Fruit fly (Drosophila melanogaster) whole organism, prepupa: ENCODE measurements around the gene pod1.
A peak's percentile ranks its signal among the peaks of the same experiment; 100 is the strongest.

ENCODE experiments used
- Blimp-1 ChIP-seq: fragments of 200-800 bp; sonication (Bioruptor generic); optimal IDR thresholded peaks from 3 replicates; lab custom pipeline; 2017; ENCODE audit warnings: missing biosample characterization, missing genetic modification characterization, mild to moderate bottlenecking, moderate library complexity, missing genetic modification reagents
- CG10631 ChIP-seq: fragments of 200-800 bp; sonication (Bioruptor generic); optimal IDR thresholded peaks from 2 replicates; lab custom pipeline; 2016; ENCODE audit warnings: missing biosample characterization, missing genetic modification characterization
- CG10669 ChIP-seq: fragments of 200-800 bp; sonication (Bioruptor generic); optimal IDR thresholded peaks from 3 replicates; lab custom pipeline; 2018; ENCODE audit warnings: missing biosample characterization, mild to moderate bottlenecking, missing genetic modification characterization, moderate library complexity
- CG11762 ChIP-seq: fragments of 200-800 bp; sonication (Bioruptor generic); optimal IDR thresholded peaks from 3 replicates; lab custom pipeline; 2016; ENCODE audit warnings: missing biosample characterization, missing genetic modification characterization; ENCODE audit not compliant: insufficient read depth
- CG15336 ChIP-seq: fragments of 200-800 bp; sonication (Bioruptor generic); IDR thresholded peaks from 2 replicates; pipeline ENCODE4 v1.3.6; 2022; ENCODE audit warnings: missing biosample characterization, missing genetic modification characterization
- CG1621 ChIP-seq: fragments of 200-800 bp; sonication (Bioruptor generic); optimal IDR thresholded peaks from 3 replicates; lab custom pipeline; 2018; ENCODE audit warnings: missing biosample characterization, mild to moderate bottlenecking, missing genetic modification characterization
- CG31627 ChIP-seq: fragments of 200-800 bp; sonication (Bioruptor generic); optimal IDR thresholded peaks from 3 replicates; lab custom pipeline; 2016; ENCODE audit warnings: missing biosample characterization, missing genetic modification characterization
- CG32006 ChIP-seq: fragments of 200-800 bp; sonication (Bioruptor generic); optimal IDR thresholded peaks from 3 replicates; lab custom pipeline; 2017; ENCODE audit warnings: missing biosample characterization, mild to moderate bottlenecking, missing genetic modification characterization
- CG4318 ChIP-seq: fragments of 200-800 bp; sonication (Bioruptor generic); optimal IDR thresholded peaks from 3 replicates; lab custom pipeline; 2017; ENCODE audit warnings: missing biosample characterization, mild to moderate bottlenecking, missing genetic modification characterization
- CG6163 ChIP-seq: fragments of 200-800 bp; sonication (Bioruptor generic); IDR thresholded peaks from 3 replicates; pipeline ENCODE4 v1.3.6; 2022; ENCODE audit warnings: missing biosample characterization, missing genetic modification characterization
- CG6792 ChIP-seq: fragments of 200-800 bp; sonication (Bioruptor generic); optimal IDR thresholded peaks from 3 replicates; lab custom pipeline; 2016; ENCODE audit warnings: missing biosample characterization, missing genetic modification characterization
- CG6808 ChIP-seq: fragments of 200-800 bp; sonication (Bioruptor generic); optimal IDR thresholded peaks from 3 replicates; lab custom pipeline; 2017; ENCODE audit warnings: missing biosample characterization, missing genetic modification characterization, mild to moderate bottlenecking, moderate library complexity, missing genetic modification reagents
- CG6854 ChIP-seq: fragments of 200-800 bp; sonication (Bioruptor generic); optimal IDR thresholded peaks from 2 replicates; lab custom pipeline; 2017; ENCODE audit warnings: missing biosample characterization, mild to moderate bottlenecking, missing genetic modification characterization
- CG7368 ChIP-seq: fragments of 200-800 bp; sonication (Bioruptor generic); optimal IDR thresholded peaks from 3 replicates; lab custom pipeline; 2016; ENCODE audit warnings: missing biosample characterization, missing genetic modification characterization
- CG8319 ChIP-seq: fragments of 200-800 bp; sonication (Bioruptor generic); optimal IDR thresholded peaks from 3 replicates; lab custom pipeline; 2016; ENCODE audit warnings: missing biosample characterization, missing genetic modification characterization
- CG8632 ChIP-seq: fragments of 200-800 bp; sonication (Bioruptor generic); optimal IDR thresholded peaks from 3 replicates; lab custom pipeline; 2016; ENCODE audit warnings: missing biosample characterization, missing genetic modification characterization
- Eip93F ChIP-seq: fragments of 200-800 bp; sonication (Bioruptor generic); optimal IDR thresholded peaks from 2 replicates; lab custom pipeline; 2016; ENCODE audit warnings: missing biosample characterization, mild to moderate bottlenecking, missing genetic modification characterization
- Ets21C ChIP-seq: fragments of 200-800 bp; sonication (Bioruptor generic); optimal IDR thresholded peaks from 3 replicates; lab custom pipeline; 2016; ENCODE audit warnings: missing biosample characterization, missing genetic modification characterization
- Lpt ChIP-seq: fragments of 200-800 bp; sonication (Bioruptor generic); optimal IDR thresholded peaks from 3 replicates; lab custom pipeline; 2016; ENCODE audit warnings: missing biosample characterization, missing genetic modification characterization
- Sox102F ChIP-seq: fragments of 200-800 bp; sonication (Bioruptor generic); optimal IDR thresholded peaks from 2 replicates; lab custom pipeline; 2016; ENCODE audit warnings: missing biosample characterization, mild to moderate bottlenecking, missing genetic modification characterization
- acj6 ChIP-seq: fragments of 200-800 bp; sonication (Bioruptor generic); optimal IDR thresholded peaks from 3 replicates; lab custom pipeline; 2016; ENCODE audit warnings: missing biosample characterization, missing genetic modification characterization
- cyc ChIP-seq: fragments of 200-800 bp; sonication (Bioruptor generic); optimal IDR thresholded peaks from 3 replicates; lab custom pipeline; 2016; ENCODE audit warnings: missing biosample characterization, missing genetic modification characterization
- dsx ChIP-seq: fragments of 200-800 bp; optimal IDR thresholded peaks from 3 replicates; lab custom pipeline; 2019; ENCODE audit warnings: missing biosample characterization, mild to moderate bottlenecking, missing genetic modification characterization, moderate library complexity; ENCODE audit not compliant: poor library complexity, severe bottlenecking
- esn ChIP-seq: fragments of 200-800 bp; sonication (Bioruptor generic); optimal IDR thresholded peaks from 2 replicates; lab custom pipeline; 2016; ENCODE audit warnings: missing biosample characterization, mild to moderate bottlenecking, missing genetic modification characterization, moderate library complexity
- fd59A ChIP-seq: fragments of 200-800 bp; sonication (Bioruptor generic); optimal IDR thresholded peaks from 2 replicates; lab custom pipeline; 2017; ENCODE audit warnings: missing biosample characterization, mild to moderate bottlenecking, missing genetic modification characterization, missing genetic modification reagents
- fd85E ChIP-seq: fragments of 200-800 bp; sonication (Bioruptor generic); optimal IDR thresholded peaks from 3 replicates; lab custom pipeline; 2016; ENCODE audit warnings: missing biosample characterization, missing genetic modification characterization
- fkh ChIP-seq: fragments of 200-800 bp; sonication (Bioruptor generic); optimal IDR thresholded peaks from 3 replicates; lab custom pipeline; 2017; ENCODE audit warnings: missing biosample characterization, mild to moderate bottlenecking, missing genetic modification characterization, moderate library complexity
- lz ChIP-seq: fragments of 200-800 bp; sonication (Bioruptor generic); optimal IDR thresholded peaks from 3 replicates; lab custom pipeline; 2016; ENCODE audit warnings: missing biosample characterization, missing genetic modification characterization
- salr ChIP-seq, 2 experiments: fragments of 200-800 bp; sonication (Bioruptor generic); optimal IDR thresholded peaks; 3 replicates each; lab custom pipeline; 2016 to 2018; ENCODE audit warnings: missing biosample characterization in 2 of 2, missing genetic modification characterization in 2 of 2, mild to moderate bottlenecking in 1 of 2
- ss ChIP-seq, 2 experiments: fragments of 200-800 bp; sonication (Bioruptor generic); optimal IDR thresholded peaks; 2 replicates in 1 of 2; 3 replicates in 1 of 2; lab custom pipeline; 2017 to 2018; ENCODE audit warnings: mild to moderate bottlenecking in 2 of 2, missing biosample characterization in 2 of 2, missing genetic modification characterization in 2 of 2, moderate library complexity in 1 of 2
- svp ChIP-seq: fragments of 200-800 bp; sonication (Bioruptor generic); peaks from one replicate; lab custom pipeline; 2016; ENCODE audit warnings: missing biosample characterization, missing genetic modification characterization
- vri ChIP-seq: fragments of 200-800 bp; sonication (Bioruptor generic); optimal IDR thresholded peaks from 3 replicates; lab custom pipeline; 2016; ENCODE audit warnings: missing biosample characterization, mild to moderate bottlenecking, missing genetic modification characterization

The pod1 gene

DNA sequence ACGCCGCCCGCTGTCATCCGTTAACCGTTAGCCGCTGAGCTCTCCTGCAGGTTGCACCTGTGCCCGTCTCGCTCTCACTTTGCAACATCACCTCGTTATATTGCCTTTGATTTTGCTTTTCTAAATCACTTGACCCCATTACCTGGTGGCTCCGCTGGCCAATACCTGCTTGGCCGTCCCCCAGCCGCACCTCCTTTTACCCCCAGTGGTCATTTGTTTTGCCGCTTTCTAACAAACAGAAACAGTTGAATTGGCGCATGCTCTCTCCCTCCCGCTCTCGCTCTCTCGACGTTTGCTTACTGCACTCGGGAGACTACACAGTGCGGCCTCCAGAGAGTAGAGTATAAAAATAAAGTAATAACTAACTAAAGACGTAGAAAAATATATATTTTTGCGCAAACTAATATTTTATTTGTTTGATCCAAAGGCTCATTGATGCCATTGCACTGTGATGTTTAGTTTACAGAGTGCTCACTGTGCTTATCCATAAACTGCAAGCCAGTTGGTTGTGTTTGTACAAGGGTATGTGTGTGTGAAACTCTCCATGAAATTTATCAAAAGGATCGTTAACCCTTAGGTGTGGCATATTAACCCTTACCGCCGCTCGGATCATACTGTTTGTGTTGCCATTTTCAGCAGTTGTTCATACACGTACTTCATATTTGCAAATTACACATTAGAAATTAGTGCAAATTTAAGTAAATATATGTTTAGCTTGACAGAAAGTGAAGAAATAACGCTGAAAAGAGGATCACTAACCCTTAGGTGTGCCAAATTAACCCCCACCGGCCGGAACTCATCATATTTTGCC, 1.2 kb downstream of the pod1 start (continued):
- TF ChIP-seq svp (GFP tag; lab: Kevin White, UChicago) (peak; percentile 97), acj6 (GFP tag; lab: Kevin White, UChicago) (peak; percentile 93), CG4318 (GFP tag; lab: Kevin White, UChicago) (peak; percentile 88), CG10669 (GFP tag; lab: Kevin White, UChicago) (peak; percentile 80), fd85E (peak; percentile 55), CG6854 (peak; percentile 17), CG7368 (GFP tag; lab: Kevin White, UChicago) (peak; percentile 78), CG10631 (peak; percentile 91), Lpt (peak; percentile 90), Blimp-1 (peak; percentile 71)
- TF ChIP-seq, all 60 proteins: peak for 57

DNA sequence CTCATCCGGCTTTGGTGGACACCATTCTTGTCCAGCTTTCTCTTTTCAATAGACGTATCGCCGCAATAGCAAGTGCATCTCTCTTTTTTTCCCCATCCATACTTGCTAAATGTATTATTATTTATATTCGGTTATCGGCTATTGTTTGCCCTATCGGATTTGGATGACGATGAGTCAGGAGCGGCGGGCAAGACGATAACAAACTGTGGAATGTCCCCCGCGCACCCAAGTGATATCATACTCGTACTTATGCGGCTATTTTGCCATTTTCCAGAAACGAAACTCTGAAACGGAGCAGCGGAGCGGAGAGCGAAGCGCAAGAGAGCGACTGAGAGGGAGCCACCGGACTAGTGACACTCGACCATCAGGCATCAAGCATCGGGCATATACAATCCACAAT, 1.9 kb downstream of the pod1 start:
- TF ChIP-seq CG6163 (GFP tag; lab: Robert Waterston, UW) (no peak), fd59A (no peak), CG6792 (no peak), Eip93F (GFP tag; lab: Kevin White, UChicago) (peak; percentile 17), dsx (GFP tag; lab: Kevin White, UChicago) (no peak), CG15336 (GFP tag; lab: Robert Waterston, UW) (no peak), Blimp-1 (no peak), vri (peak; percentile 74), cyc (GFP tag; lab: Kevin White, UChicago) (no peak)

DNA sequence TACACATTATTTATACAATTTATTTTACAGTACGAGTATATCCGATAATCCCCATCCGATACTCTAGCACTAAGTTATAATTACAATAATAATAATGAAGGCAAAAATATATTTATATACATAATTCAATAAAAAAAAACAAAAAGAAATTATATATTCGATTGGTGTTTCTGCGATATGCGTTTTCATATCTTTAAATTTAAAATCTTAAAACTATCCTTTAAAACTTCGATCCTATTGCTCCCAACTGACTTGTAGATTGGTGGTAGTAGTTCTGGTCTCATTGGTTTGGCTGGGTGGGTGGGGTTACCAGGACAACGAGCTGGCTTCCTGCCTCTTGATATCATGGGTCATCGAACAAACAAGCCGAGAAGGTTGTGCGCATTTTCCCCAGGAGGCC, 10.2 kb downstream of the pod1 start, which contains the start of gene iav:
Gene iav (plus strand): TSS at position 301 of the 400 bp plus-strand sequence.
- TF ChIP-seq CG1621 (tag; lab: Kevin White, UChicago), result no peak
- no peak for TF ChIP-seq Eip93F (GFP tag; lab: Kevin White, UChicago)
- no peak for TF ChIP-seq salr (GFP tag; optimal IDR thresholded peaks at IDR 0.05; lab: Kevin White, UChicago)
- TF ChIP-seq Sox102F (GFP tag; lab: Kevin White, UChicago), result no peak
- TF ChIP-seq CG10631, result no peak
- no peak for TF ChIP-seq lz (GFP tag; lab: Kevin White, UChicago)
- no peak for TF ChIP-seq CG8632 (GFP tag; lab: Kevin White, UChicago)
- no peak for TF ChIP-seq cyc (GFP tag; lab: Kevin White, UChicago)

DNA sequence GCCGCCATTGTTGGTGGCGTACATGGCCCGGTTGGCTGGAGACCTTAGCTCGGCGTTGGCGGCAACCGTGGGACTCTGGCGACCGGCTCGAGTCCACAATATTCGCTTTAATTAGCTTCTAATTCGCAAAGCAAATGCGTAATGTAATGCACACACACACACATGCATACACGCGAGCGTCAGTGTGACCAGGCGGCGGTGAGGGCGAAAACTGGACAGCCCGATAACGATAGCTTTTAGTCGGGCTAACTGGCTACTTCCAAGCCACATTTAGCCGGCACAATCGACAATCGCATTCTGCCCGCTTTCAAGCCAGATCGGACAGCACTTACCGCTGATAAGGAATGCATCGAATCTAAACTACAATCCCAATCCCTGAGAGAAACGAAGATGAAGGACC, 17.2 kb downstream of the pod1 start, which contains the start of the genes Nf-YC and xit:
Gene Nf-YC (minus strand): TSS at position 217 of the 400 bp plus-strand sequence.
Gene xit (plus strand): TSS at position 314 of the 400 bp plus-strand sequence.
- TF ChIP-seq CG6808 (GFP tag; lab: Kevin White, UChicago) (no peak), ss (GFP tag; optimal IDR thresholded peaks at IDR 0.05; lab: Kevin White, UChicago) (no peak)

DNA sequence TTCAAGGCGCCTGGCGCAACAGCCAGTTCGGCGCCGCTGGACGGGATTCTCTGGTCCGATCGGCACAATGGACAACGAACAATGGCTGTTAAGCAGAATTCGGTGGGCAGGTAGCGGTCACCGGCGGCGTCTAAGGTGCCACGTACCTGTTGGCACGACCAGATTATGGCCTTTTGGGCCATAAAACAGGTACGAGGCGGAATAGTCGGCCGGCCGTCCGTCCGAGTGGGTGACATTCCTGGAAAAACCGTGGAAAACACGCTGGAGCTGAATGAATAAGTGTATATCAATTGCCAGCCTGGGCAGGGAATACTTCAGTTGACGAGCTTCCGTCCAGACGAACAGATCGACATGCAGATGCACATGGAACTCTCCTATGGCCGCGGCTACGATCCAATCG, 19.4 kb downstream of the pod1 start, which contains the start of gene Atx-1:
Gene Atx-1 (plus strand): TSS at position 301 of the 400 bp plus-strand sequence.
- TF ChIP-seq dsx (GFP tag; lab: Kevin White, UChicago), result no peak

DNA sequence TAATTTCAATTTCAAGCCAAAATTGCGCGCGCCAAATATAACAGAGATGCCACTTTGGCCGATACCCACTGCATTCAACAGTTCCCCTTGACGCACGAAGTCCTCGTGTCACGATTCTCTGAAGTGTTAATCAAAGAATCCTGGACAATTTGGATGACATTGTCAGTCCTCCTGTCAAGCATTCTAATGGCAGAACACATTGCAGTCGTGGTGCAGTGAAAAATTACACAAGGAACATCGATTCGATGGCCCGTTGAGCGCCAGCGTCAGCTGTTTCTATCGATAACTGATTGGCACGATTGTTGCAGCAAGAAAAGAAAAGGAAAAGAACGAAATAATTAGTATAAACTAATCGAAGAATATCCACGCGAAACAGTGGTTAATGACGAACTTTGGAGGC, 20.7 kb downstream of the pod1 start, which contains the start of gene nonC:
Gene nonC (plus strand): TSS at position 294 of the 400 bp plus-strand sequence.
- TF ChIP-seq CG31627 (GFP tag; lab: Kevin White, UChicago), result no peak
- no peak for TF ChIP-seq CG32006 (GFP tag; lab: Kevin White, UChicago)
- no peak for TF ChIP-seq CG11762 (GFP tag; lab: Kevin White, UChicago)
- TF ChIP-seq Lpt, result no peak
- no peak for TF ChIP-seq CG8632 (GFP tag; lab: Kevin White, UChicago)
- no peak for TF ChIP-seq salr (GFP tag; optimal IDR thresholded peaks at IDR 0.05; lab: Kevin White, UChicago)
- TF ChIP-seq Ets21C (GFP tag; lab: Kevin White, UChicago), result no peak
- no peak for TF ChIP-seq CG1621 (tag; lab: Kevin White, UChicago)
- TF ChIP-seq fkh, result no peak
- TF ChIP-seq cyc (GFP tag; lab: Kevin White, UChicago), result no peak
- TF ChIP-seq CG8319 (GFP tag; lab: Kevin White, UChicago), result no peak
- TF ChIP-seq esn (GFP tag; lab: Kevin White, UChicago), result no peak
